Worm (Caenorhabditis elegans): ENCODE data around the gene W04E12.3.

- TF ChIP-seq skn-1 (tag; optimal IDR thresholded peaks at IDR 0.05) (no peak), nhr-12 (tag; optimal IDR thresholded peaks at IDR 0.05) (no peak), sea-2 (GFP tag; optimal IDR thresholded peaks at IDR 0.05) (no peak), ztf-11 (tag; optimal IDR thresholded peaks at IDR 0.05) (no peak), pha-4 (tag; optimal IDR thresholded peaks at IDR 0.05) (no peak), ama-1 (optimal IDR thresholded peaks at IDR 0.05) (no peak), nhr-28 (tag; optimal IDR thresholded peaks at IDR 0.05) (no peak), lsy-12 (tag; optimal IDR thresholded peaks at IDR 0.05) (no peak)
Measured at ce11 chrV:19767719-19768118, 26.0 kb downstream of the W04E12.3 start.
